Worm (Caenorhabditis elegans): ENCODE measurements around the gene srh-68.
A peak's percentile ranks its signal among the peaks of the same experiment; 100 is the strongest.

The srh-68 gene

ce11 chrII:12496981-12497380 is 10.2 kb upstream of the srh-68 start, which contains the start of gene T21B4.3:
TSS of gene T21B4.3 (minus strand) at chrII:12497081.
- TF ChIP-seq aly-2 (tag; optimal IDR thresholded peaks at IDR 0.05) (no peak), ama-1 (optimal IDR thresholded peaks at IDR 0.05) (no peak), sea-2 (GFP tag; optimal IDR thresholded peaks at IDR 0.05) (no peak), egl-5 (tag; optimal IDR thresholded peaks at IDR 0.05) (no peak), mdl-1 (tag; optimal IDR thresholded peaks at IDR 0.05) (no peak), zag-1 (tag; optimal IDR thresholded peaks at IDR 0.05) (no peak), nhr-23 (tag; optimal IDR thresholded peaks at IDR 0.05) (no peak), nhr-11 (tag; optimal IDR thresholded peaks at IDR 0.05) (no peak), unc-39 (tag; optimal IDR thresholded peaks at IDR 0.05) (no peak), snpc-4 (tag; optimal IDR thresholded peaks at IDR 0.05) (no peak), egl-27 (tag; optimal IDR thresholded peaks at IDR 0.05) (no peak), nhr-12 (tag; optimal IDR thresholded peaks at IDR 0.05) (no peak), ceh-82 (tag; optimal IDR thresholded peaks at IDR 0.05) (no peak), ceh-28 (tag; optimal IDR thresholded peaks at IDR 0.05) (no peak), nhr-25 (tag; optimal IDR thresholded peaks at IDR 0.05) (no peak), nhr-77 (tag; optimal IDR thresholded peaks at IDR 0.05) (no peak), ztf-11 (tag; optimal IDR thresholded peaks at IDR 0.05) (no peak), nhr-28 (tag; optimal IDR thresholded peaks at IDR 0.05) (no peak)

- TF ChIP-seq ztf-4 (tag; optimal IDR thresholded peaks at IDR 0.05) = no peak
- peak; percentile 2 for TF ChIP-seq fkh-10 (GFP tag; optimal IDR thresholded peaks at IDR 0.05)
Observed at ce11 chrII:12499969-12500368, 7.2 kb upstream of the srh-68 start.

ce11 chrII:12502784-12503183 is 4.4 kb upstream of the srh-68 start, which contains the start of gene ador-1:
TSS of gene ador-1 (minus strand) at chrII:12502884.
- TF ChIP-seq unc-39 (tag; optimal IDR thresholded peaks at IDR 0.05) = no peak
- TF ChIP-seq nhr-25 (tag; optimal IDR thresholded peaks at IDR 0.05) = no peak
- TF ChIP-seq mml-1 (tag; optimal IDR thresholded peaks at IDR 0.05) = no peak

ce11 chrII:12506511-12506910 is 627 bp upstream of the srh-68 start:
- TF ChIP-seq ZK546.5 (tag; optimal IDR thresholded peaks at IDR 0.05) (no peak), nhr-76 (tag; optimal IDR thresholded peaks at IDR 0.05) (no peak), nhr-11 (tag; optimal IDR thresholded peaks at IDR 0.05) (peak; percentile 10)

ce11 chrII:12508650-12509049 is 1.5 kb downstream of the srh-68 start, which contains the start of gene srh-67:
TSS of gene srh-67 (plus strand) at chrII:12508950.
- TF ChIP-seq ama-1 (optimal IDR thresholded peaks at IDR 0.05) = no peak
- no peak for TF ChIP-seq ceh-9 (tag; optimal IDR thresholded peaks at IDR 0.05)
- no peak for TF ChIP-seq skn-1 (tag; optimal IDR thresholded peaks at IDR 0.05)
- TF ChIP-seq fos-1 (tag; optimal IDR thresholded peaks at IDR 0.05) = no peak
- TF ChIP-seq nhr-25 (tag; optimal IDR thresholded peaks at IDR 0.05) = no peak
- no peak for TF ChIP-seq nhr-43 (tag; optimal IDR thresholded peaks at IDR 0.05; ENCODE audit: poor library complexity, severe bottlenecking)
- no peak for TF ChIP-seq elt-2 (tag; optimal IDR thresholded peaks at IDR 0.05)
- no peak for TF ChIP-seq nhr-67 (tag; optimal IDR thresholded peaks at IDR 0.05)
- TF ChIP-seq mml-1 (tag; optimal IDR thresholded peaks at IDR 0.05) = no peak
- no peak for TF ChIP-seq lsy-12 (tag; optimal IDR thresholded peaks at IDR 0.05)
- TF ChIP-seq jun-1 (tag; optimal IDR thresholded peaks at IDR 0.05) = no peak
- TF ChIP-seq fkh-2 (tag; optimal IDR thresholded peaks at IDR 0.05) = no peak
- TF ChIP-seq nhr-76 (tag; optimal IDR thresholded peaks at IDR 0.05) = no peak
- no peak for TF ChIP-seq hmg-11 (tag; optimal IDR thresholded peaks at IDR 0.05)
- TF ChIP-seq R02D3.7 (tag; optimal IDR thresholded peaks at IDR 0.05) = no peak

- TF ChIP-seq pha-4 (tag; optimal IDR thresholded peaks at IDR 0.05) (no peak), ceh-28 (tag; optimal IDR thresholded peaks at IDR 0.05) (no peak), nfya-1 (tag; optimal IDR thresholded peaks at IDR 0.05; ENCODE audit: insufficient read depth) (no peak), nhr-28 (tag; optimal IDR thresholded peaks at IDR 0.05) (no peak), nhr-23 (tag; optimal IDR thresholded peaks at IDR 0.05) (no peak), fos-1 (tag; optimal IDR thresholded peaks at IDR 0.05) (no peak), ceh-82 (tag; optimal IDR thresholded peaks at IDR 0.05) (no peak), skn-1 (tag; optimal IDR thresholded peaks at IDR 0.05) (no peak)
Observed at ce11 chrII:12511866-12512265, 4.7 kb downstream of the srh-68 start, which contains the start of gene srh-73. TSS of gene srh-73 (plus strand) at chrII:12512166.
